Worm (Caenorhabditis elegans): ENCODE data around the gene hlh-29.

DNA sequence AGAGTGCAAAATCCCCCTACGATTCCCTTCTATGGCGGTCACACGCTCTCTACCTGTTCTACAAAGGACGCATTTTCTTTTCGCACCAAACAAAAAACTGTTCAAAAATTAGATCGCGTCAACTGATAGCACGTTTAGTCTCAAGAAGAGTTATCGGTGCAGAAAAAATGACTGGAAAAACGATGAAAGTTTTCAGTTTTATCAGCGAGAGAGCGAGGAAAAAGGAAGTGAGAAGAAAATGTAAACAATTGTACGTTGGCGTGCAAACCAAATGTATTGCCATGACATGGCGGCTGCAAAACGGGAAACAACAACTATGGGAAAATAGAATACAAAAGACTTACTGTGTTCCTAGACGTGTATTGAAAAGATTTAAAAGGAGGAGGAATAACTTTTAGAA lies 10.9 kb downstream of the hlh-29 start:
- TF ChIP-seq cebp-2 (GFP tag; IDR thresholded peaks at IDR 0.05) = no peak
- no peak for TF ChIP-seq nfya-1 (tag; optimal IDR thresholded peaks at IDR 0.05; ENCODE audit: borderline replicate concordance, insufficient read depth)
- TF ChIP-seq madf-6 (GFP tag; IDR thresholded peaks at IDR 0.05) = no peak
- TF ChIP-seq fkh-3 (tag; optimal IDR thresholded peaks at IDR 0.05) = no peak

All from whole organism, young adult.